Worm (Caenorhabditis elegans) whole organism, young adult: Measurements from ENCODE around the gene C29F7.2.

Experiments
- B0019.2 ChIP-seq: fragments of 200-800 bp; sonication (Bioruptor generic); conservative IDR thresholded peaks from 2 replicates; pipeline ENCODE4 v1.3.6; 2022; ENCODE audit warnings: missing genetic modification reagents, missing genetic modification characterization, missing compliant biosample characterization
- B0261.1 ChIP-seq: sonication (generic microtip); optimal IDR thresholded peaks from 2 replicates; lab custom pipeline; 2016; ENCODE audit warnings: mild to moderate bottlenecking, missing genetic modification characterization, moderate library complexity, missing compliant biosample characterization
- B0336.3 ChIP-seq: fragments of 200-800 bp; sonication (Bioruptor generic); IDR thresholded peaks from 2 replicates; pipeline ENCODE4 v1.3.6; 2022; ENCODE audit warnings: missing genetic modification characterization, missing compliant biosample characterization
- C06A6.2 ChIP-seq: fragments of 200-800 bp; sonication (Bioruptor generic); conservative IDR thresholded peaks from 2 replicates; pipeline ENCODE4 v1.3.6; 2022; ENCODE audit warnings: missing genetic modification characterization, missing compliant biosample characterization
- D2030.7 ChIP-seq: fragments of 200-800 bp; sonication (Bioruptor generic); IDR thresholded peaks from 2 replicates; pipeline ENCODE4 v1.3.6; 2022; ENCODE audit warnings: missing genetic modification reagents, missing genetic modification characterization, missing compliant biosample characterization
- F10E7.11 ChIP-seq: sonication (generic microtip); optimal IDR thresholded peaks from 2 replicates; lab custom pipeline; 2017; ENCODE audit warnings: mild to moderate bottlenecking, missing genetic modification characterization, moderate library complexity, missing compliant biosample characterization
- F23B12.7 ChIP-seq: sonication (generic microtip); optimal IDR thresholded peaks from 2 replicates; lab custom pipeline; 2017; ENCODE audit warnings: missing genetic modification characterization, mild to moderate bottlenecking, missing compliant biosample characterization, antibody characterized with exemption, moderate library complexity; ENCODE audit not compliant: insufficient read depth
- F37B4.10 ChIP-seq: fragments of 200-800 bp; sonication (Bioruptor generic); IDR thresholded peaks from 2 replicates; pipeline ENCODE4 v1.3.6; 2022; ENCODE audit warnings: missing genetic modification characterization, missing compliant biosample characterization
- F49E8.2 ChIP-seq: sonication (generic microtip); optimal IDR thresholded peaks from 3 replicates; lab custom pipeline; 2017; ENCODE audit warnings: missing genetic modification characterization, mild to moderate bottlenecking, missing compliant biosample characterization, antibody characterized with exemption, moderate library complexity; ENCODE audit not compliant: insufficient read depth
- K11D2.4 ChIP-seq: fragments of 200-800 bp; sonication (Bioruptor generic); IDR thresholded peaks from 2 replicates; pipeline ENCODE4 v1.3.6; 2022; ENCODE audit warnings: missing genetic modification reagents, missing genetic modification characterization, missing compliant biosample characterization
- aptf-2 ChIP-seq: fragments of 200-800 bp; sonication (Bioruptor generic); conservative IDR thresholded peaks from 2 replicates; pipeline ENCODE4 v1.3.6; 2022; ENCODE audit warnings: missing genetic modification reagents, missing genetic modification characterization, missing compliant biosample characterization
- aptf-3 ChIP-seq: fragments of 200-800 bp; sonication (Bioruptor generic); IDR thresholded peaks from 2 replicates; pipeline ENCODE4 v1.3.6; 2022; ENCODE audit warnings: missing genetic modification characterization, missing compliant biosample characterization
- attf-6 ChIP-seq: fragments of 200-800 bp; sonication (Bioruptor generic); IDR thresholded peaks from 2 replicates; pipeline ENCODE4 v1.3.6; 2022; ENCODE audit warnings: missing genetic modification reagents, missing genetic modification characterization, missing compliant biosample characterization
- bed-1 ChIP-seq: fragments of 200-800 bp; sonication (Bioruptor generic); IDR thresholded peaks from 2 replicates; pipeline ENCODE4 v1.3.6; 2022; ENCODE audit warnings: missing genetic modification reagents, missing genetic modification characterization, missing compliant biosample characterization
- bed-2 ChIP-seq: fragments of 200-800 bp; sonication (Bioruptor generic); IDR thresholded peaks from 2 replicates; pipeline ENCODE4 v1.3.6; 2022; ENCODE audit warnings: missing genetic modification reagents, missing genetic modification characterization, missing compliant biosample characterization
- ceh-100 ChIP-seq: fragments of 200-800 bp; sonication (Bioruptor generic); IDR thresholded peaks from 2 replicates; pipeline ENCODE4 v1.3.6; 2022; ENCODE audit warnings: missing genetic modification reagents, missing genetic modification characterization, missing compliant biosample characterization
- ceh-27 ChIP-seq: fragments of 200-800 bp; sonication (Bioruptor generic); optimal IDR thresholded peaks from 2 replicates; lab custom pipeline; 2018; ENCODE audit warnings: mild to moderate bottlenecking, missing genetic modification characterization, moderate library complexity, missing compliant biosample characterization
- ceh-58 ChIP-seq: fragments of 200-800 bp; sonication (Bioruptor generic); IDR thresholded peaks from 2 replicates; pipeline ENCODE4 v1.3.6; 2022; ENCODE audit warnings: missing genetic modification characterization, missing compliant biosample characterization
- ceh-79 ChIP-seq: sonication (generic microtip); optimal IDR thresholded peaks from 2 replicates; lab custom pipeline; 2017; ENCODE audit warnings: mild to moderate bottlenecking, missing genetic modification characterization, missing compliant biosample characterization
- ceh-91 ChIP-seq: fragments of 200-800 bp; sonication (Bioruptor generic); IDR thresholded peaks from 2 replicates; pipeline ENCODE4 v1.3.6; 2022; ENCODE audit warnings: missing genetic modification reagents, missing genetic modification characterization, missing compliant biosample characterization
- dox-1 ChIP-seq: fragments of 200-800 bp; sonication (Bioruptor generic); IDR thresholded peaks from 2 replicates; pipeline ENCODE4 v1.3.6; 2022; ENCODE audit warnings: missing genetic modification reagents, missing genetic modification characterization, missing compliant biosample characterization
- dpff-1 ChIP-seq: sonication (generic microtip); optimal IDR thresholded peaks from 2 replicates; lab custom pipeline; 2017; ENCODE audit warnings: mild to moderate bottlenecking, missing genetic modification characterization, missing compliant biosample characterization
- egrh-3 ChIP-seq: fragments of 200-800 bp; sonication (Bioruptor generic); IDR thresholded peaks from 2 replicates; pipeline ENCODE4 v1.3.6; 2022; ENCODE audit warnings: missing genetic modification reagents, missing genetic modification characterization, missing compliant biosample characterization
- hlh-12 ChIP-seq: sonication (generic microtip); optimal IDR thresholded peaks from 2 replicates; lab custom pipeline; 2016; ENCODE audit warnings: missing genetic modification characterization, missing compliant biosample characterization
- hmg-20 ChIP-seq: fragments of 200-800 bp; sonication (Bioruptor generic); IDR thresholded peaks from 2 replicates; pipeline ENCODE4 v1.3.6; 2022; ENCODE audit warnings: missing genetic modification reagents, missing genetic modification characterization, missing compliant biosample characterization
- hsf-1 ChIP-seq: fragments of 200-800 bp; sonication (Bioruptor generic); IDR thresholded peaks from 2 replicates; pipeline ENCODE4 v1.3.6; 2022; ENCODE audit warnings: missing genetic modification reagents, missing genetic modification characterization, missing compliant biosample characterization
- lin-35 ChIP-seq, 3 experiments: fragments of 150-350 bp in 2 of 3; sonication (generic microtip) in 1 of 3; optimal IDR thresholded peaks; 2 replicates each; lab custom pipeline; 2014 to 2018; ENCODE audit warnings: missing biosample characterization in 3 of 3, missing genetic modification characterization in 3 of 3, missing genetic modification reagents in 3 of 3
- lir-1 ChIP-seq: fragments of 200-800 bp; sonication (Bioruptor generic); conservative IDR thresholded peaks from 2 replicates; pipeline ENCODE4 v1.3.6; 2022; ENCODE audit warnings: missing genetic modification reagents, missing genetic modification characterization, missing compliant biosample characterization
- madf-3 ChIP-seq: fragments of 200-800 bp; sonication (Bioruptor generic); IDR thresholded peaks from 2 replicates; pipeline ENCODE4 v1.3.6; 2022; ENCODE audit warnings: missing genetic modification reagents, missing genetic modification characterization, missing compliant biosample characterization
- madf-6 ChIP-seq: fragments of 200-800 bp; sonication (Bioruptor generic); IDR thresholded peaks from 2 replicates; pipeline ENCODE4 v1.3.6; 2022; ENCODE audit warnings: missing genetic modification reagents, missing genetic modification characterization, missing compliant biosample characterization
- mcd-1 ChIP-seq: fragments of 200-800 bp; sonication (Bioruptor generic); IDR thresholded peaks from 2 replicates; pipeline ENCODE4 v1.3.6; 2022; ENCODE audit warnings: missing genetic modification reagents, missing genetic modification characterization, missing compliant biosample characterization
- mes-4 ChIP-seq: sonication (generic microtip); optimal IDR thresholded peaks from 2 replicates; lab custom pipeline; 2016; ENCODE audit warnings: missing genotype, missing genetic modification characterization, missing compliant biosample characterization
- nfya-1 ChIP-seq: sonication (generic microtip); optimal IDR thresholded peaks from 2 replicates; lab custom pipeline; 2017; ENCODE audit warnings: antibody characterized with exemption, missing compliant biosample characterization, missing genetic modification characterization, borderline replicate concordance; ENCODE audit not compliant: insufficient read depth
- nhr-120 ChIP-seq: fragments of 200-800 bp; sonication (Bioruptor generic); IDR thresholded peaks from 2 replicates; pipeline ENCODE4 v1.3.6; 2022; ENCODE audit warnings: missing genetic modification characterization, missing compliant biosample characterization
- nhr-179 ChIP-seq: sonication (generic microtip); optimal IDR thresholded peaks from 2 replicates; lab custom pipeline; 2016; ENCODE audit warnings: mild to moderate bottlenecking, missing genetic modification characterization, missing compliant biosample characterization
- nhr-90 ChIP-seq: sonication (generic microtip); optimal IDR thresholded peaks from 2 replicates; lab custom pipeline; 2016; ENCODE audit warnings: missing genotype, mild to moderate bottlenecking, missing genetic modification characterization, missing compliant biosample characterization
- pbrm-1 ChIP-seq: fragments of 200-800 bp; sonication (Bioruptor generic); IDR thresholded peaks from 2 replicates; pipeline ENCODE4 v1.3.6; 2022; ENCODE audit warnings: missing genetic modification reagents, missing genetic modification characterization, missing compliant biosample characterization
- pha-4 ChIP-seq: fragments of 150-350 bp; sonication (generic microtip); optimal IDR thresholded peaks from 2 replicates; lab custom pipeline; 2014; ENCODE audit warnings: missing biosample characterization, missing genetic modification reagents, missing genetic modification characterization
- rpc-1 ChIP-seq, 2 experiments: fragments of 150-350 bp in 1 of 2; sonication (generic microtip) in 1 of 2; optimal IDR thresholded peaks; 2 replicates each; lab custom pipeline; 2014 to 2018; ENCODE audit warnings: missing biosample characterization in 1 of 2, missing genetic modification characterization in 1 of 2, missing genetic modification reagents in 1 of 2, missing genotype in 1 of 2
- snpc-1.3 ChIP-seq: sonication (generic microtip); optimal IDR thresholded peaks from 2 replicates; lab custom pipeline; 2017; ENCODE audit warnings: missing genetic modification characterization, mild to moderate bottlenecking, missing compliant biosample characterization, antibody characterized with exemption, moderate library complexity, missing genotype, missing genetic modification reagents; ENCODE audit not compliant: insufficient read depth
- snpc-4 ChIP-seq, 5 experiments: fragments of 150-350 bp in 1 of 5; sonication (generic microtip) in 4 of 5; optimal IDR thresholded peaks; 2 replicates each; lab custom pipeline; 2014 to 2018; ENCODE audit warnings: missing genetic modification characterization in 5 of 5, missing biosample characterization in 3 of 5, antibody characterized with exemption in 2 of 5, mild to moderate bottlenecking in 2 of 5, missing compliant biosample characterization in 2 of 5, missing genotype in 2 of 5, moderate library complexity in 2 of 5, missing genetic modification reagents in 1 of 5
- somi-1 ChIP-seq: fragments of 200-800 bp; sonication (Bioruptor generic); optimal IDR thresholded peaks from 2 replicates; lab custom pipeline; 2018; ENCODE audit warnings: mild to moderate bottlenecking, missing genetic modification characterization, missing compliant biosample characterization
- tbp1 ChIP-seq: fragments of 200-800 bp; sonication (Bioruptor generic); optimal IDR thresholded peaks from 2 replicates; lab custom pipeline; 2018; ENCODE audit warnings: mild to moderate bottlenecking, missing genetic modification characterization, missing compliant biosample characterization
- tbx-9 ChIP-seq: sonication (generic microtip); optimal IDR thresholded peaks from 2 replicates; lab custom pipeline; 2016; ENCODE audit warnings: borderline replicate concordance, missing genetic modification characterization, inconsistent platforms, missing compliant biosample characterization
- unc-130 ChIP-seq: sonication (generic microtip); optimal IDR thresholded peaks from 2 replicates; lab custom pipeline; 2016; ENCODE audit warnings: missing genetic modification reagents, missing genetic modification characterization, missing compliant biosample characterization
- ztf-18 ChIP-seq: sonication (generic microtip); optimal IDR thresholded peaks from 2 replicates; lab custom pipeline; 2016; ENCODE audit warnings: missing genotype, mild to moderate bottlenecking, missing genetic modification characterization, missing compliant biosample characterization
- ztf-25 ChIP-seq: fragments of 200-800 bp; sonication (Bioruptor generic); IDR thresholded peaks from 2 replicates; pipeline ENCODE4 v1.3.6; 2022; ENCODE audit warnings: missing genetic modification reagents, missing genetic modification characterization, missing compliant biosample characterization
- ztf-26 ChIP-seq: sonication (generic microtip); optimal IDR thresholded peaks from 2 replicates; lab custom pipeline; 2017; ENCODE audit warnings: missing genetic modification characterization, missing compliant biosample characterization

C29F7.2 gene

DNA sequence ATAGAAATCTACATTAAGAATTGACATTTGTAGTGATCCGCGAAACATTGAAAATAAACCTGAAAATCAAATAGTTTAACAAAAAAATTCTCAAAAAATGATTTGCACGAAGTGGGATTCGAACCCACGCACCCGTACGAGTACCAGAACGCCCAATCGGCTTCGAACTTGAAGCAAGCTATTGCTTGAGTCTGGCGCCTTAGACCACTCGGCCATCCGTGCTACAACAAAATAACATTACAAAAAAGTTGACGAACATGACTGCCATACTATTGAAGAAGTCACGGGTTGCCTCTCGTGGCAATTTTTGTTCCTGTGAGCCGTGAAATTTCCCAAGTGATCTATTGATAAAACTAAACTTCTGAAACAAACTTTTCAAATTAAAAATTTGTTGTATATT is 27.4 kb downstream of the C29F7.2 start:
- TF ChIP-seq snpc-1.3 (peak; percentile 63), ceh-27 (GFP tag; lab: Kevin White, UChicago) (no peak), snpc-4 (GFP tag; optimal IDR thresholded peaks at IDR 0.05; lab: Kevin White, UChicago) (peak; percentile 62), snpc-4 (tag; optimal IDR thresholded peaks at IDR 0.05; lab: Kevin White, UChicago) (peak in 2 of 4 experiments; percentile 36 to 58), hmg-20 (peak; percentile 55; the same call in 1 of the 2 replicates), madf-6 (GFP tag; lab: Robert Waterston, UW) (0 out of 2 replicates have a peak, but pooled peaks have one; percentile 18), bed-1 (no peak), pha-4 (tag; lab: Kevin White, UChicago) (no peak), aptf-2 (no peak), F10E7.11 (no peak), ztf-18 (no peak), lir-1 (no peak), hlh-12 (tag; lab: Kevin White, UChicago) (no peak), K11D2.4 (GFP tag; lab: Robert Waterston, UW) (no peak), ztf-25 (GFP tag; lab: Robert Waterston, UW) (no peak), tbx-9 (tag; lab: Kevin White, UChicago) (no peak), F49E8.2 (tag; lab: Kevin White, UChicago) (no peak), nfya-1 (tag; lab: Kevin White, UChicago) (no peak), pbrm-1 (GFP tag; lab: Robert Waterston, UW) (peak; percentile 76), rpc-1 (optimal IDR thresholded peaks at IDR 0.05; lab: Kevin White, UChicago) (peak; percentile 75), rpc-1 (tag; optimal IDR thresholded peaks at IDR 0.05; lab: Kevin White, UChicago) (peak; percentile 90), B0261.1 (tag; lab: Kevin White, UChicago) (peak; percentile 72), egrh-3 (GFP tag; lab: Robert Waterston, UW) (no peak), lin-35 (GFP tag; optimal IDR thresholded peaks at IDR 0.05; lab: Kevin White, UChicago) (no peak), ceh-100 (no peak), B0336.3 (GFP tag; lab: Robert Waterston, UW) (no peak), nhr-120 (GFP tag; lab: Robert Waterston, UW) (no peak), B0019.2 (GFP tag; lab: Robert Waterston, UW) (no peak), ceh-91 (GFP tag; lab: Robert Waterston, UW) (no peak), ceh-58 (GFP tag; lab: Robert Waterston, UW) (no peak), aptf-3 (GFP tag; lab: Robert Waterston, UW) (no peak), D2030.7 (GFP tag; lab: Robert Waterston, UW) (peak; percentile 92), bed-2 (GFP tag; lab: Robert Waterston, UW) (no peak), F23B12.7 (tag; lab: Kevin White, UChicago) (no peak), tbp1 (peak; percentile 84), nhr-90 (tag; lab: Kevin White, UChicago) (peak; percentile 32), madf-3 (GFP tag; lab: Robert Waterston, UW) (no peak), nhr-179 (tag; lab: Kevin White, UChicago) (no peak), mes-4 (tag; lab: Kevin White, UChicago) (peak; percentile 39), dox-1 (peak; percentile 45; the same call in 1 of the 2 replicates), ceh-79 (tag; lab: Kevin White, UChicago) (no peak), F37B4.10 (GFP tag; lab: Robert Waterston, UW) (no peak), attf-6 (GFP tag; lab: Robert Waterston, UW) (no peak), unc-130 (GFP tag; lab: Kevin White, UChicago) (no peak), C06A6.2 (GFP tag; lab: Robert Waterston, UW) (no peak), mcd-1 (no peak), somi-1 (GFP tag; lab: Kevin White, UChicago) (no peak), ztf-26 (tag; lab: Kevin White, UChicago) (no peak), hsf-1 (GFP tag; lab: Robert Waterston, UW) (no peak), dpff-1 (tag; lab: Kevin White, UChicago) (no peak)
